Fruit fly (Drosophila melanogaster) whole organism, embryonic: ENCODE results near the gene Fibp.
A peak's percentile ranks its signal among the peaks of the same experiment; 100 is the strongest.

ENCODE experiments used
- Blimp-1 ChIP-seq: fragments of 200-800 bp; sonication (Bioruptor generic); optimal IDR thresholded peaks from 3 replicates; lab custom pipeline; 2018; ENCODE audit warnings: missing biosample characterization, missing genetic modification characterization, mild to moderate bottlenecking, moderate library complexity, missing genetic modification reagents
- CG10147 ChIP-seq: fragments of 200-800 bp; sonication (Bioruptor generic); optimal IDR thresholded peaks from 2 replicates; lab custom pipeline; 2019; ENCODE audit warnings: missing biosample characterization, mild to moderate bottlenecking, missing genetic modification characterization, moderate library complexity
- CG10209 ChIP-seq: fragments of 200-800 bp; sonication (Bioruptor generic); optimal IDR thresholded peaks from 3 replicates; lab custom pipeline; 2017; ENCODE audit warnings: missing biosample characterization, mild to moderate bottlenecking, missing genetic modification characterization, missing genetic modification reagents
- CG1024 ChIP-seq: fragments of 200-800 bp; sonication (Bioruptor generic); IDR thresholded peaks from 2 replicates; pipeline ENCODE4 v1.3.6; 2022; ENCODE audit warnings: missing biosample characterization, missing genetic modification characterization
- CG10543 ChIP-seq: fragments of 200-800 bp; sonication (Bioruptor generic); optimal IDR thresholded peaks from 3 replicates; lab custom pipeline; 2017; ENCODE audit warnings: missing biosample characterization, mild to moderate bottlenecking, missing genetic modification characterization, moderate library complexity
- CG12769 ChIP-seq: fragments of 200-800 bp; sonication (Bioruptor generic); optimal IDR thresholded peaks from 2 replicates; lab custom pipeline; 2019; ENCODE audit warnings: missing biosample characterization, mild to moderate bottlenecking, missing genetic modification characterization, moderate library complexity
- CG12942 ChIP-seq: fragments of 200-800 bp; sonication (Bioruptor generic); optimal IDR thresholded peaks from 3 replicates; lab custom pipeline; 2016; ENCODE audit warnings: missing biosample characterization, missing genetic modification characterization
- CG13894 ChIP-seq: fragments of 200-800 bp; sonication (Bioruptor generic); optimal IDR thresholded peaks from 3 replicates; lab custom pipeline; 2018; ENCODE audit warnings: missing biosample characterization, mild to moderate bottlenecking, missing genetic modification characterization, moderate library complexity
- CG15073 ChIP-seq: fragments of 200-800 bp; sonication (Bioruptor generic); optimal IDR thresholded peaks from 2 replicates; lab custom pipeline; 2016; ENCODE audit warnings: missing biosample characterization, missing genetic modification characterization
- CG2199 ChIP-seq: fragments of 200-800 bp; sonication (Bioruptor generic); IDR thresholded peaks from 3 replicates; pipeline ENCODE4 v1.3.6; 2022; ENCODE audit warnings: missing biosample characterization, missing genetic modification characterization
- CG2202 ChIP-seq: fragments of 200-800 bp; sonication (Bioruptor generic); optimal IDR thresholded peaks from 2 replicates; lab custom pipeline; 2018; ENCODE audit warnings: missing biosample characterization, mild to moderate bottlenecking, missing genetic modification characterization
- CG32532 ChIP-seq: fragments of 200-800 bp; sonication (Bioruptor generic); IDR thresholded peaks from 2 replicates; pipeline ENCODE4 v1.3.6; 2022; ENCODE audit warnings: missing biosample characterization, missing genetic modification characterization
- CG3281 ChIP-seq: fragments of 200-800 bp; sonication (Bioruptor generic); optimal IDR thresholded peaks from 3 replicates; lab custom pipeline; 2017; ENCODE audit warnings: missing biosample characterization, mild to moderate bottlenecking, missing genetic modification characterization
- CG34376 ChIP-seq: fragments of 200-800 bp; sonication (Bioruptor generic); optimal IDR thresholded peaks from 2 replicates; lab custom pipeline; 2018; ENCODE audit warnings: missing biosample characterization, mild to moderate bottlenecking, missing genetic modification characterization
- CG4707 ChIP-seq: fragments of 200-800 bp; sonication (Bioruptor generic); optimal IDR thresholded peaks from 2 replicates; lab custom pipeline; 2018; ENCODE audit warnings: missing biosample characterization, mild to moderate bottlenecking, missing genetic modification characterization, moderate library complexity
- CG4820 ChIP-seq: fragments of 200-800 bp; sonication (Bioruptor generic); optimal IDR thresholded peaks from 3 replicates; lab custom pipeline; 2016; ENCODE audit warnings: missing biosample characterization, missing genetic modification characterization
- CG6854 ChIP-seq: fragments of 200-800 bp; sonication (Bioruptor generic); optimal IDR thresholded peaks from 3 replicates; lab custom pipeline; 2017; ENCODE audit warnings: missing biosample characterization, mild to moderate bottlenecking, missing genetic modification characterization
- CG7786 ChIP-seq: fragments of 200-800 bp; sonication (Bioruptor generic); optimal IDR thresholded peaks from 2 replicates; lab custom pipeline; 2016; ENCODE audit warnings: missing biosample characterization, missing genetic modification characterization
- CG7928 ChIP-seq: fragments of 200-800 bp; sonication (Bioruptor generic); optimal IDR thresholded peaks from 2 replicates; lab custom pipeline; 2017; ENCODE audit warnings: missing biosample characterization, mild to moderate bottlenecking, missing genetic modification characterization
- CG8290 ChIP-seq, 3 experiments: fragments of 200-800 bp; sonication (Bioruptor generic); optimal IDR thresholded peaks; 2 replicates each; lab custom pipeline; 2016 to 2019; ENCODE audit warnings: missing biosample characterization in 3 of 3, missing genetic modification characterization in 3 of 3, mild to moderate bottlenecking in 2 of 3, moderate library complexity in 1 of 3
- CG8478 ChIP-seq: fragments of >200 bp; optimal IDR thresholded peaks from 2 replicates; lab custom pipeline; 2018
- CG8924 ChIP-seq: fragments of 200-800 bp; optimal IDR thresholded peaks from 3 replicates; lab custom pipeline; 2019; ENCODE audit warnings: missing biosample characterization, mild to moderate bottlenecking, missing genetic modification characterization, moderate library complexity
- CG9876 ChIP-seq: fragments of 200-800 bp; sonication (Bioruptor generic); optimal IDR thresholded peaks from 2 replicates; lab custom pipeline; 2016; ENCODE audit warnings: missing biosample characterization, missing genetic modification characterization
- CrebB ChIP-seq: fragments of 200-800 bp; sonication (Bioruptor generic); optimal IDR thresholded peaks from 3 replicates; lab custom pipeline; 2018; ENCODE audit warnings: missing biosample characterization, mild to moderate bottlenecking, missing genetic modification characterization
- Dbx ChIP-seq: fragments of 200-800 bp; sonication (Bioruptor generic); IDR thresholded peaks from 3 replicates; pipeline ENCODE4 v1.3.6; 2022; ENCODE audit warnings: missing biosample characterization, missing genetic modification characterization
- Dek ChIP-seq: fragments of 200-800 bp; sonication (Bioruptor generic); optimal IDR thresholded peaks from 3 replicates; lab custom pipeline; 2019; ENCODE audit warnings: missing biosample characterization, mild to moderate bottlenecking, missing genetic modification characterization, moderate library complexity
- Hey ChIP-seq: fragments of 200-800 bp; sonication (Bioruptor generic); optimal IDR thresholded peaks from 3 replicates; lab custom pipeline; 2018; ENCODE audit warnings: missing biosample characterization, mild to moderate bottlenecking, missing genetic modification characterization
- Hmr ChIP-seq: fragments of 200-800 bp; sonication (Bioruptor generic); optimal IDR thresholded peaks from 3 replicates; lab custom pipeline; 2017; ENCODE audit warnings: mild to moderate bottlenecking, missing biosample characterization, missing genetic modification reagents, missing genetic modification characterization
- Hmx ChIP-seq: fragments of 200-800 bp; sonication (Bioruptor generic); optimal IDR thresholded peaks from 2 replicates; lab custom pipeline; 2016; ENCODE audit warnings: missing biosample characterization, missing genetic modification characterization
- Lpt ChIP-seq: fragments of >200 bp; optimal IDR thresholded peaks from 2 replicates; lab custom pipeline; 2018; ENCODE audit warnings: missing biosample characterization, missing genetic modification characterization
- Med ChIP-seq: fragments of 200-800 bp; sonication (Bioruptor generic); peaks from one replicate; lab custom pipeline; 2016; ENCODE audit warnings: missing biosample characterization, missing genetic modification characterization, mild to moderate bottlenecking, inconsistent platforms, moderate library complexity
- Nf-YC ChIP-seq: fragments of 200-800 bp; optimal IDR thresholded peaks from 3 replicates; lab custom pipeline; 2019; ENCODE audit warnings: missing biosample characterization, mild to moderate bottlenecking, missing genetic modification characterization, moderate library complexity
- PHDP ChIP-seq: fragments of 200-800 bp; sonication (Bioruptor generic); optimal IDR thresholded peaks from 3 replicates; lab custom pipeline; 2018; ENCODE audit warnings: missing biosample characterization, mild to moderate bottlenecking, missing genetic modification characterization, moderate library complexity
- grau ChIP-seq: fragments of 200-800 bp; optimal IDR thresholded peaks from 3 replicates; lab custom pipeline; 2019; ENCODE audit warnings: missing biosample characterization, mild to moderate bottlenecking, missing genetic modification characterization, moderate library complexity
- gro ChIP-seq: fragments of 200-800 bp; sonication (Bioruptor generic); optimal IDR thresholded peaks from 2 replicates; lab custom pipeline; 2016; ENCODE audit warnings: missing biosample characterization, missing genetic modification characterization
- inv ChIP-seq: fragments of 200-800 bp; sonication (Bioruptor generic); IDR thresholded peaks from 2 replicates; pipeline ENCODE4 v1.3.6; 2022; ENCODE audit warnings: missing biosample characterization, missing genetic modification characterization; ENCODE audit not compliant: partially characterized antibody
- jumu ChIP-seq: fragments of 200-800 bp; sonication (Bioruptor generic); optimal IDR thresholded peaks from 3 replicates; lab custom pipeline; 2016; ENCODE audit warnings: missing biosample characterization, missing genetic modification characterization
- kah ChIP-seq: fragments of 200-800 bp; sonication (Bioruptor generic); optimal IDR thresholded peaks from 2 replicates; lab custom pipeline; 2018; ENCODE audit warnings: missing biosample characterization, mild to moderate bottlenecking, missing genetic modification characterization
- lab ChIP-seq: fragments of 200-800 bp; sonication (Bioruptor generic); optimal IDR thresholded peaks from 3 replicates; lab custom pipeline; 2017; ENCODE audit warnings: missing biosample characterization, missing genetic modification characterization, mild to moderate bottlenecking, moderate library complexity, missing genetic modification reagents
- mirr ChIP-seq: fragments of 200-800 bp; sonication (Bioruptor generic); optimal IDR thresholded peaks from 3 replicates; lab custom pipeline; 2018; ENCODE audit warnings: missing biosample characterization, mild to moderate bottlenecking, missing genetic modification characterization
- nau ChIP-seq: fragments of 200-800 bp; sonication (Bioruptor generic); optimal IDR thresholded peaks from 3 replicates; lab custom pipeline; 2017; ENCODE audit warnings: missing biosample characterization, mild to moderate bottlenecking, missing genetic modification characterization, missing genetic modification reagents
- pum ChIP-seq: fragments of 200-800 bp; sonication (Bioruptor generic); optimal IDR thresholded peaks from 2 replicates; lab custom pipeline; 2016; ENCODE audit warnings: missing biosample characterization, missing genetic modification characterization
- rib ChIP-seq: fragments of 200-800 bp; sonication (Bioruptor generic); IDR thresholded peaks from 2 replicates; pipeline ENCODE4 v1.3.6; 2022; ENCODE audit warnings: missing biosample characterization, missing genetic modification characterization
- sens-2 ChIP-seq: fragments of 200-800 bp; sonication (Bioruptor generic); IDR thresholded peaks from 2 replicates; pipeline ENCODE4 v1.3.6; 2022; ENCODE audit warnings: missing biosample characterization, missing genetic modification characterization
- sima ChIP-seq: fragments of 200-800 bp; sonication (Bioruptor generic); optimal IDR thresholded peaks from 2 replicates; lab custom pipeline; 2016; ENCODE audit warnings: missing biosample characterization, missing genetic modification characterization
- sisA ChIP-seq: fragments of 200-800 bp; sonication (Bioruptor generic); IDR thresholded peaks from 2 replicates; pipeline ENCODE4 v1.3.6; 2022; ENCODE audit warnings: missing biosample characterization, missing genetic modification characterization
- tap ChIP-seq: fragments of 200-800 bp; optimal IDR thresholded peaks from 3 replicates; lab custom pipeline; 2019; ENCODE audit warnings: missing biosample characterization, mild to moderate bottlenecking, missing genetic modification characterization, moderate library complexity
- tio ChIP-seq: fragments of 200-800 bp; sonication (Bioruptor generic); optimal IDR thresholded peaks from 2 replicates; lab custom pipeline; 2017; ENCODE audit warnings: missing biosample characterization, missing genetic modification characterization, inconsistent platforms
- ttk ChIP-seq: fragments of 200-800 bp; sonication (Bioruptor generic); IDR thresholded peaks from 2 replicates; pipeline ENCODE4 v2.1.2; 2022; ENCODE audit warnings: missing biosample characterization, missing genetic modification characterization
- vvl ChIP-seq: fragments of 200-800 bp; sonication (Bioruptor generic); IDR thresholded peaks from 2 replicates; pipeline ENCODE4 v1.3.6; 2022; ENCODE audit warnings: missing biosample characterization, missing genetic modification characterization

The Fibp gene

DNA sequence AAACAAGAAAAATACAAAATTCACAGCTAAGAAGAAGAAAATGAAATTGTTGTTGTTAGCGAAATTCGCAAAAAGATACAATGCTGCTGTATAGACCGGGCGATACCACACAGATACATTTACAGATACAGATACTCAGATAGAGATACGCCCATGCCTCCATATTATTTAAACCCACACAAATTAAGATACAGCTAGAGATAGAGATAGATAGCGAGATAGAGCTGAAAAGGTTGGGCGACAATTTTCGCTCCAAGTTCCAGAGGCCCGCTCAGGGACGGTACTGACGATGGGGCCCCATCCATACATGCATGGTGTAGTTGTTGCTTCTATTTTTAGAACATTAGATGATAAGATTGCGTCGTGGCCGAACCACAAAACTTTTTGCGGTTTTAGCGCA is 30.1 kb downstream of the Fibp start (continued):
- TF ChIP-seq CG2199 (no peak), CG10543 (GFP tag; lab: Kevin White, UChicago) (peak; percentile 46), tio (GFP tag; lab: Kevin White, UChicago) (no peak), CrebB (no peak), rib (peak; percentile 36; the same call in 1 of the 2 replicates), CG7786 (GFP tag; lab: Kevin White, UChicago) (no peak), CG15073 (GFP tag; lab: Kevin White, UChicago) (no peak), CG8924 (tag; lab: Kevin White, UChicago) (no peak), Med (GFP tag; lab: Kevin White, UChicago) (peak; percentile 71), CG6854 (GFP tag; lab: Kevin White, UChicago) (no peak), CG4707 (GFP tag; lab: Kevin White, UChicago) (no peak), gro (no peak), CG34376 (peak; percentile 21), CG1024 (GFP tag; lab: Robert Waterston, UW) (no peak), Lpt (GFP tag; lab: Kevin White, UChicago) (no peak), CG9876 (GFP tag; lab: Kevin White, UChicago) (no peak), CG32532 (GFP tag; lab: Robert Waterston, UW) (0 out of 2 replicates have a peak, but pooled peaks have one; percentile 7), sisA (GFP tag; lab: Robert Waterston, UW) (no peak)
- TF ChIP-seq, all 482 proteins: peak for 16

DNA sequence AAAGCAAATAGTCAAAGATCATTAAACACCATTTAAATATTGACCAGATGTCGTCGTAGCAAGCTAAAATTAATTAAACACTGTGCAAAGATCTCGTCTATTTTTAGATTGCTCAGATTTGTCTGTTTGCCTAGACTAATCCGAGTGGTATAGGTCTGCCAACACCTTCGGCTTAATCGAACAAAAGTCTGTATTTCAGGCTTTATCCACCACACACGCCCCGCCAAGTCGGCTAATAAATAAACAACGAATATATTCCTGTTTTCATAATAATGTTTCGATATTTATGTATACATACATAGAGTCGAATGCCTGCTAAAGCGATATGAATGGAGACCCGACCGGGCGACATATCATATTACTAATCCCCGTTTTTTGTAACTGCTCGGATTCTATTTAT is 39.2 kb downstream of the Fibp start:
- TF ChIP-seq CG10209 (GFP tag; lab: Kevin White, UChicago): no peak
- no peak for TF ChIP-seq vvl (GFP tag; lab: Robert Waterston, UW)
- TF ChIP-seq sima: no peak
- no peak for TF ChIP-seq CG8478 (lab: Kevin White, UChicago)
- TF ChIP-seq tap (tag; lab: Kevin White, UChicago): no peak
- TF ChIP-seq CG10543 (GFP tag; lab: Kevin White, UChicago): peak; percentile 4
- TF ChIP-seq CG7928 (GFP tag; lab: Kevin White, UChicago): no peak
- TF ChIP-seq Hmx (GFP tag; lab: Kevin White, UChicago): no peak
- TF ChIP-seq CG8290 (GFP tag; optimal IDR thresholded peaks at IDR 0.05; lab: Kevin White, UChicago): no peak
- TF ChIP-seq CG8290 (tag; optimal IDR thresholded peaks at IDR 0.05; lab: Kevin White, UChicago): peak in 1 of 2 experiments; percentile 24
- TF ChIP-seq kah (GFP tag; lab: Kevin White, UChicago): no peak
- no peak for TF ChIP-seq jumu (GFP tag; lab: Kevin White, UChicago)
- TF ChIP-seq rib: no peak
- TF ChIP-seq PHDP (tag; lab: Kevin White, UChicago): peak; percentile 18
- peak; percentile 33 for TF ChIP-seq lab
- peak; percentile 58 for TF ChIP-seq CG12769 (tag; lab: Kevin White, UChicago)
- no peak for TF ChIP-seq CG2202 (tag; lab: Kevin White, UChicago)
- TF ChIP-seq CG12942: no peak
- no peak for TF ChIP-seq nau
- TF ChIP-seq Nf-YC (tag; lab: Kevin White, UChicago): no peak
- TF ChIP-seq inv (GFP tag; lab: Robert Waterston, UW): no peak
- no peak for TF ChIP-seq CG4820
- no peak for TF ChIP-seq ttk (GFP tag; lab: Robert Waterston, UW)
- no peak for TF ChIP-seq Hey (tag; lab: Kevin White, UChicago)
- peak; percentile 10 for TF ChIP-seq CG3281 (GFP tag; lab: Kevin White, UChicago)
- no peak for TF ChIP-seq mirr (GFP tag; lab: Kevin White, UChicago)
- no peak for TF ChIP-seq Dbx (GFP tag; lab: Robert Waterston, UW)
- no peak for TF ChIP-seq grau (tag; lab: Kevin White, UChicago)
- TF ChIP-seq Blimp-1 (GFP tag; lab: Kevin White, UChicago): no peak
- TF ChIP-seq Med (GFP tag; lab: Kevin White, UChicago): peak; percentile 76
- TF ChIP-seq pum (GFP tag; lab: Kevin White, UChicago): no peak
- TF ChIP-seq CG10147 (GFP tag; lab: Kevin White, UChicago): no peak
- no peak for TF ChIP-seq sens-2 (GFP tag; lab: Robert Waterston, UW)
- no peak for TF ChIP-seq Dek (tag; lab: Kevin White, UChicago)
- TF ChIP-seq Hmr (GFP tag; lab: Kevin White, UChicago): peak; percentile 41
- peak; percentile 76 for TF ChIP-seq CG13894 (tag; lab: Kevin White, UChicago)
- TF ChIP-seq, all 482 proteins: peak for 9
